Fruit fly (Drosophila melanogaster) whole organism, prepupa: ENCODE data around the gene CG43319.
A peak's percentile ranks its signal among the peaks of the same experiment; 100 is the strongest.

ENCODE experiments used
- Blimp-1 ChIP-seq: fragments of 200-800 bp; sonication (Bioruptor generic); optimal IDR thresholded peaks from 3 replicates; lab custom pipeline; 2017; ENCODE audit warnings: missing biosample characterization, missing genetic modification characterization, mild to moderate bottlenecking, moderate library complexity, missing genetic modification reagents
- CG10631 ChIP-seq: fragments of 200-800 bp; sonication (Bioruptor generic); optimal IDR thresholded peaks from 2 replicates; lab custom pipeline; 2016; ENCODE audit warnings: missing biosample characterization, missing genetic modification characterization
- CG11294 ChIP-seq: fragments of 200-800 bp; sonication (Bioruptor generic); IDR thresholded peaks from 2 replicates; pipeline ENCODE4 v1.3.6; 2022; ENCODE audit warnings: missing biosample characterization, missing genetic modification characterization
- CG1621 ChIP-seq: fragments of 200-800 bp; sonication (Bioruptor generic); optimal IDR thresholded peaks from 3 replicates; lab custom pipeline; 2018; ENCODE audit warnings: missing biosample characterization, mild to moderate bottlenecking, missing genetic modification characterization
- CG16779 ChIP-seq: fragments of 200-800 bp; sonication (Bioruptor generic); optimal IDR thresholded peaks from 3 replicates; lab custom pipeline; 2017; ENCODE audit warnings: missing biosample characterization, mild to moderate bottlenecking, missing genetic modification characterization
- CG3032 ChIP-seq: fragments of 200-800 bp; optimal IDR thresholded peaks from 2 replicates; lab custom pipeline; 2019; ENCODE audit warnings: missing biosample characterization, mild to moderate bottlenecking, missing genetic modification characterization, moderate library complexity
- CG31627 ChIP-seq: fragments of 200-800 bp; sonication (Bioruptor generic); optimal IDR thresholded peaks from 3 replicates; lab custom pipeline; 2016; ENCODE audit warnings: missing biosample characterization, missing genetic modification characterization
- CG32006 ChIP-seq: fragments of 200-800 bp; sonication (Bioruptor generic); optimal IDR thresholded peaks from 3 replicates; lab custom pipeline; 2017; ENCODE audit warnings: missing biosample characterization, mild to moderate bottlenecking, missing genetic modification characterization
- CG34406 ChIP-seq: fragments of 200-800 bp; sonication (Bioruptor generic); optimal IDR thresholded peaks from 3 replicates; lab custom pipeline; 2016; ENCODE audit warnings: missing biosample characterization, missing genetic modification characterization
- CG4318 ChIP-seq: fragments of 200-800 bp; sonication (Bioruptor generic); optimal IDR thresholded peaks from 3 replicates; lab custom pipeline; 2017; ENCODE audit warnings: missing biosample characterization, mild to moderate bottlenecking, missing genetic modification characterization
- CG6163 ChIP-seq: fragments of 200-800 bp; sonication (Bioruptor generic); IDR thresholded peaks from 3 replicates; pipeline ENCODE4 v1.3.6; 2022; ENCODE audit warnings: missing biosample characterization, missing genetic modification characterization
- CG6276 ChIP-seq: fragments of 200-800 bp; sonication (Bioruptor generic); optimal IDR thresholded peaks from 2 replicates; lab custom pipeline; 2017; ENCODE audit warnings: missing biosample characterization, mild to moderate bottlenecking, missing genetic modification characterization
- CG6808 ChIP-seq: fragments of 200-800 bp; sonication (Bioruptor generic); optimal IDR thresholded peaks from 3 replicates; lab custom pipeline; 2017; ENCODE audit warnings: missing biosample characterization, missing genetic modification characterization, mild to moderate bottlenecking, moderate library complexity, missing genetic modification reagents
- CG8119 ChIP-seq: fragments of 200-800 bp; sonication (Bioruptor generic); IDR thresholded peaks from 3 replicates; pipeline ENCODE4 v1.3.6; 2022; ENCODE audit warnings: missing biosample characterization, missing genetic modification characterization
- CG8632 ChIP-seq: fragments of 200-800 bp; sonication (Bioruptor generic); optimal IDR thresholded peaks from 3 replicates; lab custom pipeline; 2016; ENCODE audit warnings: missing biosample characterization, missing genetic modification characterization
- CG9139 ChIP-seq: fragments of 200-800 bp; sonication (Bioruptor generic); optimal IDR thresholded peaks from 3 replicates; lab custom pipeline; 2017; ENCODE audit warnings: missing biosample characterization, mild to moderate bottlenecking, missing genetic modification characterization
- Eip75B ChIP-seq: fragments of 200-800 bp; sonication (Bioruptor generic); optimal IDR thresholded peaks from 3 replicates; lab custom pipeline; 2016; ENCODE audit warnings: missing biosample characterization, missing genetic modification characterization
- Eip78C ChIP-seq: fragments of 200-800 bp; sonication (Bioruptor generic); peaks from one replicate; lab custom pipeline; 2016; ENCODE audit warnings: missing biosample characterization, missing genetic modification characterization
- Eip93F ChIP-seq: fragments of 200-800 bp; sonication (Bioruptor generic); optimal IDR thresholded peaks from 2 replicates; lab custom pipeline; 2016; ENCODE audit warnings: missing biosample characterization, mild to moderate bottlenecking, missing genetic modification characterization
- Ets96B ChIP-seq: fragments of 200-800 bp; optimal IDR thresholded peaks from 2 replicates; lab custom pipeline; 2019; ENCODE audit warnings: missing biosample characterization, mild to moderate bottlenecking, missing genetic modification characterization, moderate library complexity
- Hr39 ChIP-seq: fragments of 200-800 bp; sonication (Bioruptor generic); optimal IDR thresholded peaks from 2 replicates; lab custom pipeline; 2016; ENCODE audit warnings: missing biosample characterization, missing genetic modification characterization
- Hr4 ChIP-seq: fragments of 200-800 bp; sonication (Bioruptor generic); optimal IDR thresholded peaks from 3 replicates; lab custom pipeline; 2016; ENCODE audit warnings: missing biosample characterization, missing genetic modification characterization
- Lpt ChIP-seq: fragments of 200-800 bp; sonication (Bioruptor generic); optimal IDR thresholded peaks from 3 replicates; lab custom pipeline; 2016; ENCODE audit warnings: missing biosample characterization, missing genetic modification characterization
- Met ChIP-seq: fragments of 200-800 bp; sonication (Bioruptor generic); optimal IDR thresholded peaks from 3 replicates; lab custom pipeline; 2016; ENCODE audit warnings: missing biosample characterization, missing genetic modification characterization
- Sox15 ChIP-seq: fragments of 200-800 bp; sonication (Bioruptor generic); optimal IDR thresholded peaks from 3 replicates; lab custom pipeline; 2016; ENCODE audit warnings: missing biosample characterization, missing genetic modification characterization
- achi ChIP-seq: fragments of 200-800 bp; sonication (Bioruptor generic); optimal IDR thresholded peaks from 3 replicates; lab custom pipeline; 2016; ENCODE audit warnings: missing biosample characterization, missing genetic modification characterization
- dac ChIP-seq: fragments of 200-800 bp; sonication (Bioruptor generic); optimal IDR thresholded peaks from 2 replicates; lab custom pipeline; 2017; ENCODE audit warnings: missing biosample characterization, mild to moderate bottlenecking, missing genetic modification characterization
- fd59A ChIP-seq: fragments of 200-800 bp; sonication (Bioruptor generic); optimal IDR thresholded peaks from 2 replicates; lab custom pipeline; 2017; ENCODE audit warnings: missing biosample characterization, mild to moderate bottlenecking, missing genetic modification characterization, missing genetic modification reagents
- lz ChIP-seq: fragments of 200-800 bp; sonication (Bioruptor generic); optimal IDR thresholded peaks from 3 replicates; lab custom pipeline; 2016; ENCODE audit warnings: missing biosample characterization, missing genetic modification characterization
- net ChIP-seq: fragments of 200-800 bp; sonication (Bioruptor generic); optimal IDR thresholded peaks from 3 replicates; lab custom pipeline; 2016; ENCODE audit warnings: missing biosample characterization, missing genetic modification characterization
- pdm3 ChIP-seq: fragments of 200-800 bp; sonication (Bioruptor generic); optimal IDR thresholded peaks from 3 replicates; lab custom pipeline; 2016; ENCODE audit warnings: missing biosample characterization, missing genetic modification characterization
- salr ChIP-seq, 2 experiments: fragments of 200-800 bp; sonication (Bioruptor generic); optimal IDR thresholded peaks; 3 replicates each; lab custom pipeline; 2016 to 2018; ENCODE audit warnings: missing biosample characterization in 2 of 2, missing genetic modification characterization in 2 of 2, mild to moderate bottlenecking in 1 of 2
- spab ChIP-seq: fragments of 200-800 bp; sonication (Bioruptor generic); optimal IDR thresholded peaks from 2 replicates; lab custom pipeline; 2017; ENCODE audit warnings: missing biosample characterization, mild to moderate bottlenecking, missing genetic modification characterization, missing genetic modification reagents
- vri ChIP-seq: fragments of 200-800 bp; sonication (Bioruptor generic); optimal IDR thresholded peaks from 3 replicates; lab custom pipeline; 2016; ENCODE audit warnings: missing biosample characterization, mild to moderate bottlenecking, missing genetic modification characterization

Gene CG43319

DNA sequence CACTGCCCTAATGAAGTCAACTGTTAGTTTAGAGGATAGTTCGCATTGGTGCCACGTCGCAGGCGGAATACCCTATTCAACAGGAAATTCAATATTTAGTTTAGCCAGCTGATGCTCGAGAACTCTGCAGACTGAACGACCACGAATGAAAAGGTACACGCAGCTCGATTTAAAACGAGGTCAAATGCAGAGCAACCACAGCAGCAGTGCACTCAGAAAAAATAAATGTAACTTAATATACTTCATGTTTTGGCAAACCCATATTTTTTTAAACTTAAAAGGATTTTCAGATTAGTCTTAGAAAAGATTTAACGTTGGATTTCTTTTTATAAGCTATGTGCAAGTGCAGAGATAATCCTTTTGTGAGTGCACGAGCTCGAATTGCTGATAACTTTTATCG lies 39.0 kb upstream of the CG43319 start (continued):
- TF ChIP-seq Blimp-1 (no peak), Eip93F (GFP tag; lab: Kevin White, UChicago) (no peak), Ets96B (tag; lab: Kevin White, UChicago) (peak; percentile 40), Hr39 (GFP tag; lab: Kevin White, UChicago) (no peak), spab (GFP tag; lab: Kevin White, UChicago) (no peak), fd59A (GFP tag; lab: Kevin White, UChicago) (no peak), achi (GFP tag; lab: Kevin White, UChicago) (peak; percentile 42), salr (GFP tag; optimal IDR thresholded peaks at IDR 0.05; lab: Kevin White, UChicago) (peak in 1 of 2 experiments; percentile 25), lz (GFP tag; lab: Kevin White, UChicago) (peak; percentile 10), CG6163 (peak; percentile 75), Met (GFP tag; lab: Kevin White, UChicago) (no peak), CG10631 (GFP tag; lab: Kevin White, UChicago) (no peak), CG6276 (GFP tag; lab: Kevin White, UChicago) (peak; percentile 57), CG4318 (no peak), CG6808 (no peak), CG32006 (peak; percentile 58), CG9139 (GFP tag; lab: Kevin White, UChicago) (no peak), CG8632 (peak; percentile 10), CG16779 (tag; lab: Kevin White, UChicago) (no peak), Eip75B (peak; percentile 40), CG3032 (tag; lab: Kevin White, UChicago) (no peak)

DNA sequence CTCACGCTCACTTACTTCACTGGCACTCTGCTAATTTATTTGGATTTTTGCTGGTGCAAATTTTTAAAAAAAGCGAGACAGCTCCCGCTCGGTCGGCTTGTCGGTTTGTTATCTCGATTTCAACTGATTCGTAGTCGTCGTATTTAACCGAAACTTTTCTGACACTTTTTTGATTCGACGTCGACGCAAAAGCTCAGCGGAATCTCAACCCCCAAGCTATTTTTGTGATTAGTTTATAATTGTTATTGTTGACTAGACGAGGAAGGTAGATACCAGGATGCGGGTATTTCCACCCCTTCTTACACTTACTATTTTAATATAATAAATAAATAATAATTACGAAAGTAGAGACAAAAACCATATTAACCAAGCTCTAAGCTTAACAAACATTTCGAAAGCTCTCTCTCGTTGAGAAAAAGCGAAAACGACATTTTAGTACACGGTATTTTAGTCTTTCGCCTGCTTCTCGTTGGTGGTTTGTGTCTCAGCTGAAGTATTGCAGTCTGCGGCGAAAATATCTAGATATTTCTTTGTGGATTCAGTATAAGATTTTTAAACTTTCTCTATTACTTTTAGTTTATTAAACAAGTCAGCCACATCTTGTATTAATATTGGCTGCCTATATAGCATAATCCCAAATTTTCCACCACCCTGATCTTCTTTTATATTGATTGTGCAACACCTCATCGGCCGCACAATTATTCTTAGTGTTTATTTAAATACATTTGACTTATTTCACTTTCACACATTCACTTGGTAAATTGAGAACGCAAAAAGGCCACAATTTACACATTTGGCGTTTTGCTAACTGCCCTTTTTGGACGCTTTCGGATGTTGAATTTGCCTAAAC lies 37.2 kb upstream of the CG43319 start, which contains the start of gene tau:
Gene tau, minus strand, starts transcription at position 311 of the 850 bp plus-strand sequence.
- TF ChIP-seq CG3032 (tag; lab: Kevin White, UChicago) (no peak), CG1621 (tag; lab: Kevin White, UChicago) (no peak), Lpt (GFP tag; lab: Kevin White, UChicago) (no peak), vri (GFP tag; lab: Kevin White, UChicago) (no peak), Met (GFP tag; lab: Kevin White, UChicago) (no peak), CG6808 (no peak), CG31627 (GFP tag; lab: Kevin White, UChicago) (no peak), lz (GFP tag; lab: Kevin White, UChicago) (no peak), spab (GFP tag; lab: Kevin White, UChicago) (no peak), CG11294 (GFP tag; lab: Robert Waterston, UW) (no peak), CG8119 (GFP tag; lab: Robert Waterston, UW) (no peak)

DNA sequence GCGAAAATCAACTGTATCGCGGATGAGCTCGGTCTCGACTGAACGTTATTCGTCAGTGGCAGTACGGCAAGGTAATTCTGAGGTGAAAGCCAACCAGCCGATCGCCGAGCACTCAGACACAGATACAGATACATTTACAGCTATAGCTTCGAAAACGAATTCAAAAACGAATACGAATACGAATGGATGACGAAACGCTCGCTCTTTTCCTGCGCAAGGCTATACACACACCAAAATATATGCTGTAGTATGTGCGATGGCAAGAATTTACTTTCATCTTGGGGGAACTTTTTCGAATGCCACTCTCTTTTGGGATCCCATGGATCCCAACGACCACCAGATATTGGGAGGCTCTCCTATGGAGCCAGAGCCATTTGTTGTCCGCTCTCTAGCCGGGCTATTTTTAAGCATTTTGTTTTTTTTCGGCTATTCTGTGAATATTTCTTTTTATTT lies 34.0 kb upstream of the CG43319 start, which contains the start of gene Mlc1:
Gene Mlc1, minus strand, starts transcription at position 51 of the 453 bp plus-strand sequence.
- TF ChIP-seq CG8632: no peak
- TF ChIP-seq fd59A (GFP tag; lab: Kevin White, UChicago): no peak
- TF ChIP-seq CG6276 (GFP tag; lab: Kevin White, UChicago): no peak
- TF ChIP-seq pdm3 (GFP tag; lab: Kevin White, UChicago): no peak

DNA sequence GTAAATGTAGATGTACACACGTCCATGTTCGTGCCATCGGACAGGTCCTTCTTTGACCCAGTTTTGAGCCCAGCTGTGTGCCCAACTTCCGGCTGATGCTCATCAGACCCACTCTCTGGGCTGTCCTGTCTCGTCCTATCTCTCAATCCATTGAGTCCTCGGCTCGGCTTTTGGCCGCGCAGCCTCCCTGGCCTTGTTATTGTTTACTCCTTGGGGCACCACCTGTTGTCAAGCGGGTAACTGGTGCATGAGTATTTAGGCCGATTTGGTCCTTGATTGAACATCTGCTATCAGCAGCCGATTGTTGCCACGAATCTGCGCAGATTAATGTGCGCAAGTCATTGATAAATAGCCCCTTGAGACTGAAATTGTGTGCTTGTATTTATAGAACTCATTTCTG lies 32.7 kb upstream of the CG43319 start:
- no peak for TF ChIP-seq net (GFP tag; lab: Kevin White, UChicago)
- no peak for TF ChIP-seq pdm3 (GFP tag; lab: Kevin White, UChicago)

DNA sequence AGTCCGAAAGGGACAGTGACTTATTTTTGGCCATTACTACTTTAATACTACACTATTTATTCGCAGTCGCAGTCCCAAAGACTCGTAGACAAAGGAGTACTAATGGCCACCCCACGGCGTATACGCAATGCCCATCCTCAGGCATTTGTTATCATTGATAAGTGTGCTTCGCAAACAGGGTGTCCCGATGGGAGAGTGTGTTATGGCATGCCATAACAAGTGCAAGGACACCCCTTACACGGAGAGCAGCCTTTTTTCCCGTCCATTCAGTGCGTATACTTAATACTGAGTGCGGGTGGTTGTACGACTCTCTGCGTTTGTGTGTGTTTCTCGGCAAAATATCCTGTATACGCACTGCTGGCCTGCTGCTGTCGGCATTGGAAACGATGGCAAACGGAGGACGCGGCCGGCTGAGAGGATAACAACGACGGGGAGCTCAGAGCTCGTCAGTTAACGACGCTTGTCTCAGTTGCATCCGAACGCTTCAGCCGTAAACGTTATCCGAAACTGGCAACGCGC lies 32.1 kb upstream of the CG43319 start, which contains the start of gene unc80:
Gene unc80, plus strand, starts transcription at position 469 of the 519 bp plus-strand sequence.
- TF ChIP-seq Met (GFP tag; lab: Kevin White, UChicago) (no peak), CG6808 (no peak), Hr4 (GFP tag; lab: Kevin White, UChicago) (no peak), CG34406 (no peak), dac (GFP tag; lab: Kevin White, UChicago) (no peak), fd59A (GFP tag; lab: Kevin White, UChicago) (no peak), Eip78C (GFP tag; lab: Kevin White, UChicago) (no peak), salr (GFP tag; optimal IDR thresholded peaks at IDR 0.05; lab: Kevin White, UChicago) (no peak), CG31627 (GFP tag; lab: Kevin White, UChicago) (no peak), Sox15 (GFP tag; lab: Kevin White, UChicago) (no peak), CG1621 (tag; lab: Kevin White, UChicago) (no peak), Lpt (GFP tag; lab: Kevin White, UChicago) (no peak)
